Fruit fly (Drosophila melanogaster) whole organism, pupa: ENCODE results near the gene CG31898.

Experiments used
- CG10348 ChIP-seq: fragments of 200-800 bp; sonication (Bioruptor generic); IDR thresholded peaks from 2 replicates; pipeline ENCODE4 v1.3.6; 2022; ENCODE audit warnings: missing biosample characterization, missing genetic modification characterization
- CG12605 ChIP-seq: fragments of 200-800 bp; sonication (Bioruptor generic); IDR thresholded peaks from 2 replicates; pipeline ENCODE4 v1.3.6; 2022; ENCODE audit warnings: missing biosample characterization, missing genetic modification characterization
- CG13204 ChIP-seq: fragments of 200-800 bp; sonication (Bioruptor generic); optimal IDR thresholded peaks from 2 replicates; lab custom pipeline; 2018; ENCODE audit warnings: missing biosample characterization, mild to moderate bottlenecking, missing genetic modification characterization, moderate library complexity
- CG14655 ChIP-seq: fragments of 200-800 bp; sonication (Bioruptor generic); optimal IDR thresholded peaks from 3 replicates; lab custom pipeline; 2017; ENCODE audit warnings: mild to moderate bottlenecking, missing biosample characterization, missing genetic modification reagents, missing genetic modification characterization
- CG15710 ChIP-seq: fragments of 200-800 bp; sonication (Bioruptor generic); optimal IDR thresholded peaks from 2 replicates; lab custom pipeline; 2018; ENCODE audit warnings: missing biosample characterization, mild to moderate bottlenecking, missing genetic modification characterization, moderate library complexity
- CG17806 ChIP-seq: fragments of 200-800 bp; sonication (Bioruptor generic); optimal IDR thresholded peaks from 2 replicates; lab custom pipeline; 2018; ENCODE audit warnings: missing biosample characterization, mild to moderate bottlenecking, missing genetic modification characterization, moderate library complexity
- CG32121 ChIP-seq: fragments of 200-800 bp; sonication (Bioruptor generic); IDR thresholded peaks from 2 replicates; pipeline ENCODE4 v1.3.6; 2022; ENCODE audit warnings: missing biosample characterization, missing genetic modification characterization
- CG34367 ChIP-seq: fragments of 200-800 bp; sonication (Bioruptor generic); optimal IDR thresholded peaks from 2 replicates; lab custom pipeline; 2018; ENCODE audit warnings: missing biosample characterization, mild to moderate bottlenecking, missing genetic modification characterization
- CG4496 ChIP-seq: fragments of 200-800 bp; sonication (Bioruptor generic); IDR thresholded peaks from 3 replicates; pipeline ENCODE4 v1.3.6; 2022; ENCODE audit warnings: missing biosample characterization, missing genetic modification characterization
- CG8159 ChIP-seq: fragments of 200-800 bp; sonication (Bioruptor generic); optimal IDR thresholded peaks from 3 replicates; lab custom pipeline; 2018; ENCODE audit warnings: missing biosample characterization, mild to moderate bottlenecking, missing genetic modification characterization, moderate library complexity
- CG8301 ChIP-seq: fragments of 200-800 bp; sonication (Bioruptor generic); optimal IDR thresholded peaks from 2 replicates; lab custom pipeline; 2018; ENCODE audit warnings: missing biosample characterization, mild to moderate bottlenecking, missing genetic modification characterization
- CG9948 ChIP-seq: fragments of 200-800 bp; sonication (Bioruptor generic); optimal IDR thresholded peaks from 2 replicates; lab custom pipeline; 2018; ENCODE audit warnings: missing biosample characterization, mild to moderate bottlenecking, missing genetic modification characterization, moderate library complexity
- D1 ChIP-seq: fragments of 200-800 bp; sonication (Bioruptor generic); optimal IDR thresholded peaks from 2 replicates; lab custom pipeline; 2018; ENCODE audit warnings: missing biosample characterization, mild to moderate bottlenecking, missing genetic modification characterization, moderate library complexity
- EcR ChIP-seq: fragments of 200-800 bp; sonication (Bioruptor generic); optimal IDR thresholded peaks from 3 replicates; lab custom pipeline; 2019; ENCODE audit warnings: missing biosample characterization, missing genetic modification characterization, mild to moderate bottlenecking, moderate library complexity, missing genetic modification reagents
- Ets98B ChIP-seq: fragments of 200-800 bp; sonication (Bioruptor generic); IDR thresholded peaks from 2 replicates; pipeline ENCODE4 v1.3.6; 2022; ENCODE audit warnings: missing biosample characterization, missing genetic modification characterization
- Pif1A ChIP-seq: fragments of 200-800 bp; sonication (Bioruptor generic); optimal IDR thresholded peaks from 3 replicates; lab custom pipeline; 2016; ENCODE audit warnings: missing biosample characterization, missing genetic modification characterization
- Pif1B ChIP-seq: fragments of 200-800 bp; sonication (Bioruptor generic); optimal IDR thresholded peaks from 3 replicates; lab custom pipeline; 2016; ENCODE audit warnings: missing biosample characterization, missing genetic modification characterization
- Snoo ChIP-seq: fragments of 200-800 bp; sonication (Bioruptor generic); optimal IDR thresholded peaks from 3 replicates; lab custom pipeline; 2017; ENCODE audit warnings: missing biosample characterization, mild to moderate bottlenecking, missing genetic modification characterization, inconsistent platforms
- fd96Ca ChIP-seq: fragments of 200-800 bp; sonication (Bioruptor generic); IDR thresholded peaks from 3 replicates; pipeline ENCODE4 v1.3.6; 2022; ENCODE audit warnings: missing biosample characterization, missing genetic modification characterization
- gl ChIP-seq: fragments of 200-800 bp; sonication (Bioruptor generic); optimal IDR thresholded peaks from 2 replicates; lab custom pipeline; 2018; ENCODE audit warnings: missing biosample characterization, mild to moderate bottlenecking, missing genetic modification characterization
- rn ChIP-seq: fragments of 200-800 bp; sonication (Bioruptor generic); IDR thresholded peaks from 2 replicates; pipeline ENCODE4 v1.3.6; 2022; ENCODE audit warnings: missing biosample characterization, missing genetic modification characterization

Gene CG31898

dm6 chr2L:8425962-8426759 is 25.9 kb downstream of the CG31898 start:
- TF ChIP-seq fd96Ca (no peak), Ets98B (GFP tag; lab: Robert Waterston, UW) (no peak), CG10348 (no peak), D1 (tag; lab: Kevin White, UChicago) (no peak), CG15710 (no peak), CG34367 (tag; lab: Kevin White, UChicago) (no peak), EcR (GFP tag; lab: Kevin White, UChicago) (no peak), Pif1A (GFP tag; lab: Kevin White, UChicago) (no peak)

- no peak for TF ChIP-seq Pif1A (GFP tag; lab: Kevin White, UChicago)
- TF ChIP-seq CG10348: no peak
- no peak for TF ChIP-seq Snoo (tag; lab: Kevin White, UChicago)
- TF ChIP-seq gl (tag; lab: Kevin White, UChicago): no peak
Observed at dm6 chr2L:8426801-8427200, 26.6 kb downstream of the CG31898 start.

dm6 chr2L:8432130-8432529 is 31.9 kb downstream of the CG31898 start:
- TF ChIP-seq D1 (tag; lab: Kevin White, UChicago) (no peak), CG12605 (GFP tag; lab: Robert Waterston, UW) (no peak), Ets98B (GFP tag; lab: Robert Waterston, UW) (no peak), CG13204 (no peak), rn (GFP tag; lab: Robert Waterston, UW) (no peak), CG32121 (GFP tag; lab: Robert Waterston, UW) (no peak), Pif1A (GFP tag; lab: Kevin White, UChicago) (no peak), EcR (GFP tag; lab: Kevin White, UChicago) (no peak), CG9948 (tag; lab: Kevin White, UChicago) (no peak), CG8159 (tag; lab: Kevin White, UChicago) (no peak), gl (tag; lab: Kevin White, UChicago) (no peak)
- TF ChIP-seq, all 21 proteins: peak for 0

dm6 chr2L:8433512-8433911 is 33.3 kb downstream of the CG31898 start, which contains the start of gene grk:
Gene grk, minus strand, starts transcription at chr2L:8433598.
- no peak for TF ChIP-seq gl (tag; lab: Kevin White, UChicago)
- no peak for TF ChIP-seq CG13204
- no peak for TF ChIP-seq rn (GFP tag; lab: Robert Waterston, UW)
- no peak for TF ChIP-seq Snoo (tag; lab: Kevin White, UChicago)
- no peak for TF ChIP-seq Pif1B (GFP tag; lab: Kevin White, UChicago)
- no peak for TF ChIP-seq CG12605 (GFP tag; lab: Robert Waterston, UW)
- TF ChIP-seq EcR (GFP tag; lab: Kevin White, UChicago): no peak
- TF ChIP-seq CG8159 (tag; lab: Kevin White, UChicago): no peak
- TF ChIP-seq CG14655 (GFP tag; lab: Kevin White, UChicago): no peak
- TF ChIP-seq CG4496: no peak
- no peak for TF ChIP-seq CG9948 (tag; lab: Kevin White, UChicago)
- TF ChIP-seq CG17806 (tag; lab: Kevin White, UChicago): no peak
- TF ChIP-seq fd96Ca: no peak
- no peak for TF ChIP-seq CG8301 (tag; lab: Kevin White, UChicago)
- no peak for TF ChIP-seq CG32121 (GFP tag; lab: Robert Waterston, UW)
- no peak for TF ChIP-seq CG10348
- TF ChIP-seq, all 21 proteins: peak for 0

dm6 chr2L:8437176-8437575 is 37.0 kb downstream of the CG31898 start, which contains the start of the genes D12 and Chrac-14:
Gene D12, minus strand, starts transcription at chr2L:8437365.
Gene Chrac-14, plus strand, starts transcription at chr2L:8437405.
- TF ChIP-seq CG13204 (no peak), EcR (GFP tag; lab: Kevin White, UChicago) (no peak), CG4496 (no peak), Snoo (tag; lab: Kevin White, UChicago) (no peak), CG34367 (tag; lab: Kevin White, UChicago) (no peak), CG17806 (tag; lab: Kevin White, UChicago) (no peak), CG15710 (no peak), rn (GFP tag; lab: Robert Waterston, UW) (no peak), CG10348 (no peak), Pif1A (GFP tag; lab: Kevin White, UChicago) (no peak), D1 (tag; lab: Kevin White, UChicago) (no peak), CG9948 (tag; lab: Kevin White, UChicago) (no peak), fd96Ca (no peak), gl (tag; lab: Kevin White, UChicago) (no peak), CG12605 (GFP tag; lab: Robert Waterston, UW) (no peak), CG14655 (GFP tag; lab: Kevin White, UChicago) (no peak), CG8301 (tag; lab: Kevin White, UChicago) (no peak), Pif1B (GFP tag; lab: Kevin White, UChicago) (no peak), CG8159 (tag; lab: Kevin White, UChicago) (no peak), CG32121 (GFP tag; lab: Robert Waterston, UW) (no peak)

- TF ChIP-seq CG9948 (tag; lab: Kevin White, UChicago) (no peak), fd96Ca (no peak), Pif1A (GFP tag; lab: Kevin White, UChicago) (no peak), CG8301 (tag; lab: Kevin White, UChicago) (no peak), Ets98B (GFP tag; lab: Robert Waterston, UW) (no peak), Pif1B (GFP tag; lab: Kevin White, UChicago) (no peak), CG4496 (no peak), CG8159 (tag; lab: Kevin White, UChicago) (no peak)
- TF ChIP-seq, all 21 proteins: peak for 0
Observed at dm6 chr2L:8438052-8438451, 37.8 kb downstream of the CG31898 start, which contains the start of gene mus201. Gene mus201, plus strand, starts transcription at chr2L:8438169.
